Fruit fly (Drosophila melanogaster): ENCODE data around the gene spd-2.

- TF ChIP-seq Sp1 (GFP tag; optimal IDR thresholded peaks at IDR 0.05): no peak
- TF ChIP-seq h (GFP tag; optimal IDR thresholded peaks at IDR 0.05): no peak
- TF ChIP-seq Abd-B (GFP tag; optimal IDR thresholded peaks at IDR 0.05): no peak
- TF ChIP-seq psq (GFP tag; optimal IDR thresholded peaks at IDR 0.05): no peak
- peak; percentile 16 for TF ChIP-seq fru (GFP tag; optimal IDR thresholded peaks at IDR 0.05)
- no peak for TF ChIP-seq Vsx2 (GFP tag; optimal IDR thresholded peaks at IDR 0.05; ENCODE audit: partially characterized antibody)
- TF ChIP-seq pan (optimal IDR thresholded peaks at IDR 0.05): no peak
- TF ChIP-seq OdsH (GFP tag; optimal IDR thresholded peaks at IDR 0.05): no peak
Measured at dm6 chr3L:16634529-16634928, 39.7 kb upstream of the spd-2 start.

All from whole organism, wandering third instar larva.